Worm (Caenorhabditis elegans) whole organism, late embryonic: ENCODE measurements around the gene irld-4.

Experiments
- C38D4.7 ChIP-seq: fragments of 200-800 bp; sonication (Bioruptor generic); optimal IDR thresholded peaks from 2 replicates; lab custom pipeline; 2018; ENCODE audit warnings: mild to moderate bottlenecking, missing genetic modification characterization, moderate library complexity, missing compliant biosample characterization
- T23F11.4 ChIP-seq: fragments of 200-800 bp; sonication (Bioruptor generic); optimal IDR thresholded peaks from 2 replicates; lab custom pipeline; 2018; ENCODE audit warnings: mild to moderate bottlenecking, missing genetic modification characterization, missing compliant biosample characterization
- ama-1 ChIP-seq: fragments of 150-350 bp; optimal IDR thresholded peaks from 2 replicates; lab custom pipeline; 2014
- ceh-18 ChIP-seq: sonication (generic microtip); optimal IDR thresholded peaks from 2 replicates; lab custom pipeline; 2016; ENCODE audit warnings: missing genetic modification characterization, missing compliant biosample characterization
- ceh-2 ChIP-seq: sonication (generic microtip); optimal IDR thresholded peaks from 2 replicates; lab custom pipeline; 2016; ENCODE audit warnings: missing genotype, missing genetic modification characterization, missing compliant biosample characterization
- ceh-24 ChIP-seq: sonication (generic microtip); optimal IDR thresholded peaks from 2 replicates; lab custom pipeline; 2016; ENCODE audit warnings: mild to moderate bottlenecking, missing genetic modification characterization, missing compliant biosample characterization
- ceh-31 ChIP-seq: sonication (generic microtip); optimal IDR thresholded peaks from 2 replicates; lab custom pipeline; 2016; ENCODE audit warnings: missing genetic modification characterization, missing compliant biosample characterization
- ceh-34 ChIP-seq: sonication (generic microtip); optimal IDR thresholded peaks from 2 replicates; lab custom pipeline; 2016; ENCODE audit warnings: mild to moderate bottlenecking, missing genetic modification characterization, missing compliant biosample characterization
- ceh-9 ChIP-seq: sonication (generic microtip); optimal IDR thresholded peaks from 2 replicates; lab custom pipeline; 2016; ENCODE audit warnings: mild to moderate bottlenecking, missing genetic modification characterization, inconsistent platforms, missing compliant biosample characterization
- dve-1 ChIP-seq: sonication (generic microtip); optimal IDR thresholded peaks from 2 replicates; lab custom pipeline; 2017; ENCODE audit warnings: antibody characterized with exemption, mild to moderate bottlenecking, missing genetic modification characterization, missing compliant biosample characterization
- elt-2 ChIP-seq: sonication (generic microtip); optimal IDR thresholded peaks from 2 replicates; lab custom pipeline; 2016; ENCODE audit warnings: missing genetic modification reagents, missing genetic modification characterization, missing compliant biosample characterization
- ets-4 ChIP-seq: sonication (generic microtip); optimal IDR thresholded peaks from 2 replicates; lab custom pipeline; 2016; ENCODE audit warnings: missing genetic modification characterization, missing compliant biosample characterization
- eyg-1 ChIP-seq: sonication (generic microtip); optimal IDR thresholded peaks from 2 replicates; lab custom pipeline; 2016; ENCODE audit warnings: missing genotype, missing genetic modification characterization, missing compliant biosample characterization
- gmeb-2 ChIP-seq: sonication (generic microtip); optimal IDR thresholded peaks from 2 replicates; lab custom pipeline; 2016; ENCODE audit warnings: missing genetic modification characterization, inconsistent platforms, missing compliant biosample characterization
- hlh-8 ChIP-seq: sonication (generic microtip); optimal IDR thresholded peaks from 2 replicates; lab custom pipeline; 2016; ENCODE audit warnings: missing genotype, missing genetic modification characterization, missing compliant biosample characterization
- lim-6 ChIP-seq: sonication (generic microtip); optimal IDR thresholded peaks from 2 replicates; lab custom pipeline; 2016; ENCODE audit warnings: missing genetic modification characterization, missing compliant biosample characterization
- lin-11 ChIP-seq: fragments of 200-800 bp; sonication (Bioruptor generic); optimal IDR thresholded peaks from 2 replicates; lab custom pipeline; 2018; ENCODE audit warnings: mild to moderate bottlenecking, missing genetic modification characterization, missing compliant biosample characterization
- mec-3 ChIP-seq: sonication (generic microtip); optimal IDR thresholded peaks from 2 replicates; lab custom pipeline; 2016; ENCODE audit warnings: borderline replicate concordance, missing genetic modification characterization, missing compliant biosample characterization
- nfya-1 ChIP-seq: sonication (generic microtip); optimal IDR thresholded peaks from 2 replicates; lab custom pipeline; 2017; ENCODE audit warnings: missing genetic modification characterization, mild to moderate bottlenecking, missing compliant biosample characterization, antibody characterized with exemption, moderate library complexity
- nhr-11 ChIP-seq: fragments of 150-350 bp; optimal IDR thresholded peaks from 2 replicates; lab custom pipeline; 2014; ENCODE audit warnings: missing biosample characterization, missing genetic modification characterization
- odd-2 ChIP-seq: sonication (generic microtip); optimal IDR thresholded peaks from 2 replicates; lab custom pipeline; 2017; ENCODE audit warnings: antibody characterized with exemption, mild to moderate bottlenecking, missing genetic modification characterization, missing compliant biosample characterization
- pax-1 ChIP-seq: fragments of 150-350 bp; optimal IDR thresholded peaks from 2 replicates; lab custom pipeline; 2014; ENCODE audit warnings: missing biosample characterization, missing genetic modification characterization
- pha-2 ChIP-seq: sonication (generic microtip); optimal IDR thresholded peaks from 2 replicates; lab custom pipeline; 2017; ENCODE audit warnings: mild to moderate bottlenecking, missing genetic modification characterization, missing compliant biosample characterization
- pha-4 ChIP-seq: fragments of 150-350 bp; optimal IDR thresholded peaks from 2 replicates; lab custom pipeline; 2018; ENCODE audit warnings: missing biosample characterization, missing genetic modification reagents, missing genetic modification characterization
- pqm-1 ChIP-seq: sonication (generic microtip); optimal IDR thresholded peaks from 2 replicates; lab custom pipeline; 2016; ENCODE audit warnings: missing genetic modification characterization, missing compliant biosample characterization
- pros-1 ChIP-seq: fragments of 150-350 bp; optimal IDR thresholded peaks from 2 replicates; lab custom pipeline; 2014; ENCODE audit warnings: missing biosample characterization, missing genetic modification reagents, missing genetic modification characterization
- ref-2 ChIP-seq: sonication (generic microtip); optimal IDR thresholded peaks from 2 replicates; lab custom pipeline; 2016; ENCODE audit warnings: missing genetic modification characterization, missing compliant biosample characterization
- rnt-1 ChIP-seq: sonication (generic microtip); optimal IDR thresholded peaks from 2 replicates; lab custom pipeline; 2016; ENCODE audit warnings: missing genetic modification characterization, missing compliant biosample characterization
- sdc-2 ChIP-seq: sonication (generic microtip); optimal IDR thresholded peaks from 2 replicates; lab custom pipeline; 2016; ENCODE audit warnings: missing genotype, missing genetic modification characterization, missing compliant biosample characterization
- sox-2 ChIP-seq: fragments of 200-800 bp; sonication (Bioruptor generic); IDR thresholded peaks from 2 replicates; pipeline ENCODE4 v1.3.6; 2022; ENCODE audit warnings: missing genetic modification reagents, missing genetic modification characterization, missing compliant biosample characterization
- sox-4 ChIP-seq: sonication (generic microtip); optimal IDR thresholded peaks from 2 replicates; lab custom pipeline; 2017; ENCODE audit warnings: mild to moderate bottlenecking, missing genetic modification characterization, inconsistent platforms, missing compliant biosample characterization
- syd-9 ChIP-seq: sonication (generic microtip); optimal IDR thresholded peaks from 2 replicates; lab custom pipeline; 2016; ENCODE audit warnings: mild to moderate bottlenecking, missing genetic modification characterization, moderate library complexity, missing compliant biosample characterization
- tbx-2 ChIP-seq: sonication (generic microtip); optimal IDR thresholded peaks from 2 replicates; lab custom pipeline; 2016; ENCODE audit warnings: missing genetic modification characterization, missing compliant biosample characterization
- unc-3 ChIP-seq, 2 experiments: fragments of 200-800 bp in 1 of 2; sonication (Bioruptor generic) in 1 of 2; sonication (generic microtip) in 1 of 2; conservative IDR thresholded peaks in 1 of 2; optimal IDR thresholded peaks in 1 of 2; 2 replicates each; pipeline versions ENCODE4 v1.3.6 to Lab custom; 2016 to 2022; ENCODE audit warnings: missing compliant biosample characterization in 2 of 2, missing genetic modification characterization in 2 of 2, missing genetic modification reagents in 1 of 2
- unc-42 ChIP-seq: sonication (generic microtip); optimal IDR thresholded peaks from 2 replicates; lab custom pipeline; 2016; ENCODE audit warnings: missing genotype, missing genetic modification characterization, missing compliant biosample characterization
- unc-55 ChIP-seq: sonication (generic microtip); optimal IDR thresholded peaks from 2 replicates; lab custom pipeline; 2017; ENCODE audit warnings: missing biosample characterization, missing genetic modification reagents, missing genetic modification characterization
- ztf-16 ChIP-seq: sonication (generic microtip); optimal IDR thresholded peaks from 2 replicates; lab custom pipeline; 2017; ENCODE audit warnings: missing genetic modification characterization, missing compliant biosample characterization

Gene irld-4

ce11 chrIV:14632799-14633198 is at the start of gene irld-4:
irld-4 (plus strand) TSS chrIV:14633099.
- TF ChIP-seq pros-1 (tag; lab: Kevin White, UChicago) (no peak), nfya-1 (tag; lab: Kevin White, UChicago) (no peak), ceh-34 (tag; lab: Kevin White, UChicago) (no peak), ref-2 (no peak)

- TF ChIP-seq T23F11.4 (GFP tag; lab: Kevin White, UChicago) (no peak), ref-2 (no peak), ceh-9 (no peak), gmeb-2 (no peak), ceh-2 (tag; lab: Kevin White, UChicago) (no peak), pha-2 (no peak), rnt-1 (no peak), pax-1 (no peak), eyg-1 (tag; lab: Kevin White, UChicago) (no peak), unc-55 (no peak), nhr-11 (no peak)
Measured at ce11 chrIV:14586759-14587158, 46.1 kb upstream of the irld-4 start.

ce11 chrIV:14587589-14587988 is 45.3 kb upstream of the irld-4 start:
- TF ChIP-seq ceh-2 (tag; lab: Kevin White, UChicago), result no peak
- no peak for TF ChIP-seq C38D4.7
- TF ChIP-seq lin-11 (tag; lab: Kevin White, UChicago), result no peak
- no peak for TF ChIP-seq hlh-8 (tag; lab: Kevin White, UChicago)

ce11 chrIV:14594249-14594648 is 38.6 kb upstream of the irld-4 start:
- TF ChIP-seq ets-4 (tag; lab: Kevin White, UChicago) (no peak), ceh-18 (no peak), ceh-2 (tag; lab: Kevin White, UChicago) (no peak), tbx-2 (no peak), ztf-16 (tag; lab: Kevin White, UChicago) (no peak), sox-4 (tag; lab: Kevin White, UChicago) (no peak), unc-3 (GFP tag; conservative IDR thresholded peaks at IDR 0.05; lab: Robert Waterston, UW) (no peak), unc-3 (tag; optimal IDR thresholded peaks at IDR 0.05; lab: Kevin White, UChicago) (no peak), sdc-2 (tag; lab: Kevin White, UChicago) (no peak), elt-2 (tag; lab: Kevin White, UChicago) (peak; percentile 95), gmeb-2 (no peak), dve-1 (tag; lab: Kevin White, UChicago) (peak; percentile 48), lim-6 (tag; lab: Kevin White, UChicago) (no peak), pqm-1 (tag; lab: Kevin White, UChicago) (peak; percentile 94), syd-9 (tag; lab: Kevin White, UChicago) (no peak), rnt-1 (no peak), ceh-31 (tag; lab: Kevin White, UChicago) (no peak), pha-2 (no peak), mec-3 (tag; lab: Kevin White, UChicago) (no peak), odd-2 (tag; lab: Kevin White, UChicago) (no peak), nfya-1 (tag; lab: Kevin White, UChicago) (peak; percentile 41), ama-1 (no peak), eyg-1 (tag; lab: Kevin White, UChicago) (no peak), ceh-24 (tag; lab: Kevin White, UChicago) (no peak), sox-2 (GFP tag; lab: Robert Waterston, UW) (no peak), ceh-34 (tag; lab: Kevin White, UChicago) (no peak), pha-4 (no peak), hlh-8 (tag; lab: Kevin White, UChicago) (no peak), unc-42 (tag; lab: Kevin White, UChicago) (no peak)
